Fruit fly (Drosophila melanogaster) Kc167 (cell line): ENCODE data around the gene CG16743.

ENCODE experiments used
- Myc ChIP-seq: fragments of >200 bp; optimal IDR thresholded peaks from 2 replicates; lab custom pipeline; 2017; ENCODE audit warnings: missing external identifiers
- Sin3A ChIP-seq: fragments of >200 bp; optimal IDR thresholded peaks from 2 replicates; lab custom pipeline; 2018; ENCODE audit warnings: missing external identifiers
- h ChIP-seq: fragments of >200 bp; optimal IDR thresholded peaks from 3 replicates; lab custom pipeline; 2018; ENCODE audit warnings: missing external identifiers
- insv ChIP-seq: fragments of >200 bp; optimal IDR thresholded peaks from 3 replicates; lab custom pipeline; 2018; ENCODE audit warnings: missing external identifiers
- psq ChIP-seq: fragments of >200 bp; optimal IDR thresholded peaks from 2 replicates; lab custom pipeline; 2017; ENCODE audit warnings: missing external identifiers
- ttk ChIP-seq: sonication (Bioruptor generic); optimal IDR thresholded peaks from 2 replicates; lab custom pipeline; 2017; ENCODE audit warnings: missing external identifiers

Gene CG16743

dm6 chr2L:11014671-11015070 is 42.6 kb downstream of the CG16743 start:
- TF ChIP-seq Myc (lab: Kevin White, UChicago) (no peak), ttk (lab: Kevin White, UChicago) (no peak), Sin3A (no peak), psq (lab: Kevin White, UChicago) (no peak), h (lab: Kevin White, UChicago) (no peak), insv (lab: Kevin White, UChicago) (no peak)

- TF ChIP-seq ttk (lab: Kevin White, UChicago) (no peak), insv (lab: Kevin White, UChicago) (no peak)
Measured at dm6 chr2L:11015320-11015719, 43.2 kb downstream of the CG16743 start, which contains the start of gene Acp32CD. Gene Acp32CD, plus strand, starts transcription at chr2L:11015620.

- TF ChIP-seq psq (lab: Kevin White, UChicago) (no peak), Sin3A (no peak), insv (lab: Kevin White, UChicago) (no peak)
Measured at dm6 chr2L:11016695-11017094, 44.6 kb downstream of the CG16743 start, which contains the start of gene CG14913. Gene CG14913, plus strand, starts transcription at chr2L:11016995.

- TF ChIP-seq Sin3A (no peak), Myc (lab: Kevin White, UChicago) (no peak), insv (lab: Kevin White, UChicago) (no peak), ttk (lab: Kevin White, UChicago) (no peak), psq (lab: Kevin White, UChicago) (no peak), h (lab: Kevin White, UChicago) (no peak)
Measured at dm6 chr2L:11021606-11022005, 49.5 kb downstream of the CG16743 start.

- TF ChIP-seq Myc (lab: Kevin White, UChicago), result no peak
- no peak for TF ChIP-seq psq (lab: Kevin White, UChicago)
- no peak for TF ChIP-seq ttk (lab: Kevin White, UChicago)
- TF ChIP-seq insv (lab: Kevin White, UChicago), result no peak
- TF ChIP-seq h (lab: Kevin White, UChicago), result no peak
- TF ChIP-seq Sin3A, result no peak
Measured at dm6 chr2L:11022804-11023203, 50.7 kb downstream of the CG16743 start.
